Worm (Caenorhabditis elegans) whole organism, young adult: Measurements from ENCODE around the gene catp-2.
A peak's percentile ranks its signal among the peaks of the same experiment; 100 is the strongest.

Source experiments
- B0035.1 ChIP-seq: sonication (generic microtip); optimal IDR thresholded peaks from 2 replicates; lab custom pipeline; 2016; ENCODE audit warnings: missing genetic modification characterization, mild to moderate bottlenecking, missing compliant biosample characterization, missing genotype, missing genetic modification reagents
- F23B12.7 ChIP-seq: sonication (generic microtip); optimal IDR thresholded peaks from 2 replicates; lab custom pipeline; 2017; ENCODE audit warnings: missing genetic modification characterization, mild to moderate bottlenecking, missing compliant biosample characterization, antibody characterized with exemption, moderate library complexity; ENCODE audit not compliant: insufficient read depth
- F33H1.4 ChIP-seq: fragments of 200-800 bp; sonication (Bioruptor generic); IDR thresholded peaks from 2 replicates; pipeline ENCODE4 v1.3.6; 2022; ENCODE audit warnings: missing genetic modification reagents, missing genetic modification characterization, missing compliant biosample characterization
- F55B11.4 ChIP-seq: sonication (generic microtip); optimal IDR thresholded peaks from 2 replicates; lab custom pipeline; 2016; ENCODE audit warnings: missing compliant biosample characterization, missing genetic modification characterization, borderline replicate concordance; ENCODE audit not compliant: insufficient read depth
- F57A8.1 ChIP-seq: fragments of 200-800 bp; sonication (Bioruptor generic); optimal IDR thresholded peaks from 2 replicates; lab custom pipeline; 2018; ENCODE audit warnings: mild to moderate bottlenecking, missing genetic modification characterization, moderate library complexity, missing compliant biosample characterization
- F57C9.4 ChIP-seq: sonication (generic microtip); optimal IDR thresholded peaks from 2 replicates; lab custom pipeline; 2017; ENCODE audit warnings: mild to moderate bottlenecking, missing genetic modification characterization, missing compliant biosample characterization
- Y67H2A.10 ChIP-seq: fragments of 200-800 bp; sonication (Bioruptor generic); conservative IDR thresholded peaks from 2 replicates; pipeline ENCODE4 v1.3.6; 2022; ENCODE audit warnings: missing genetic modification reagents, missing genetic modification characterization, missing compliant biosample characterization
- ZK185.1 ChIP-seq: sonication (generic microtip); optimal IDR thresholded peaks from 2 replicates; lab custom pipeline; 2016; ENCODE audit warnings: mild to moderate bottlenecking, missing genetic modification characterization, missing compliant biosample characterization; ENCODE audit not compliant: poor library complexity, severe bottlenecking
- akir-1 ChIP-seq: fragments of 200-800 bp; sonication (Bioruptor generic); optimal IDR thresholded peaks from 2 replicates; lab custom pipeline; 2018; ENCODE audit warnings: mild to moderate bottlenecking, missing genetic modification characterization, moderate library complexity, missing compliant biosample characterization
- athp-1 ChIP-seq: sonication (generic microtip); optimal IDR thresholded peaks from 2 replicates; lab custom pipeline; 2017; ENCODE audit warnings: mild to moderate bottlenecking, missing genetic modification characterization, missing compliant biosample characterization
- bed-2 ChIP-seq: fragments of 200-800 bp; sonication (Bioruptor generic); IDR thresholded peaks from 2 replicates; pipeline ENCODE4 v1.3.6; 2022; ENCODE audit warnings: missing genetic modification reagents, missing genetic modification characterization, missing compliant biosample characterization
- cebp-1 ChIP-seq, 2 experiments: fragments of 200-800 bp in 1 of 2; sonication (Bioruptor generic) in 1 of 2; sonication (generic microtip) in 1 of 2; IDR thresholded peaks in 1 of 2; optimal IDR thresholded peaks in 1 of 2; 2 replicates each; pipeline versions ENCODE4 v1.3.6 to Lab custom; 2017 to 2022; ENCODE audit warnings: missing compliant biosample characterization in 2 of 2, missing genetic modification characterization in 2 of 2, mild to moderate bottlenecking in 1 of 2, missing genetic modification reagents in 1 of 2, moderate library complexity in 1 of 2
- ceh-40 ChIP-seq: fragments of 200-800 bp; sonication (Bioruptor generic); IDR thresholded peaks from 2 replicates; pipeline ENCODE4 v1.3.6; 2022; ENCODE audit warnings: missing genetic modification characterization, missing compliant biosample characterization
- chd-7 ChIP-seq: sonication (generic microtip); optimal IDR thresholded peaks from 2 replicates; lab custom pipeline; 2016; ENCODE audit warnings: mild to moderate bottlenecking, missing genetic modification characterization, moderate library complexity, missing compliant biosample characterization
- dpff-1 ChIP-seq: sonication (generic microtip); optimal IDR thresholded peaks from 2 replicates; lab custom pipeline; 2017; ENCODE audit warnings: mild to moderate bottlenecking, missing genetic modification characterization, missing compliant biosample characterization
- dpl-1 ChIP-seq: fragments of 150-350 bp; optimal IDR thresholded peaks from 2 replicates; lab custom pipeline; 2014; ENCODE audit warnings: missing biosample characterization, missing genetic modification reagents, missing genetic modification characterization
- efl-1 ChIP-seq: fragments of 150-350 bp; optimal IDR thresholded peaks from 2 replicates; lab custom pipeline; 2014; ENCODE audit warnings: missing biosample characterization, missing genetic modification reagents, missing genetic modification characterization
- egl-18 ChIP-seq: fragments of 200-800 bp; sonication (Bioruptor generic); IDR thresholded peaks from 2 replicates; pipeline ENCODE4 v1.3.6; 2022; ENCODE audit warnings: missing genetic modification reagents, missing genetic modification characterization, missing compliant biosample characterization
- ekl-4 ChIP-seq: fragments of 200-800 bp; sonication (Bioruptor generic); IDR thresholded peaks from 2 replicates; pipeline ENCODE4 v1.3.6; 2022; ENCODE audit warnings: missing genetic modification reagents, missing genetic modification characterization, missing compliant biosample characterization
- ets-4 ChIP-seq: fragments of 200-800 bp; sonication (Bioruptor generic); optimal IDR thresholded peaks from 2 replicates; lab custom pipeline; 2018; ENCODE audit warnings: mild to moderate bottlenecking, missing genetic modification characterization, missing compliant biosample characterization
- him-1 ChIP-seq: sonication (generic microtip); optimal IDR thresholded peaks from 2 replicates; lab custom pipeline; 2016; ENCODE audit warnings: missing genotype, missing genetic modification reagents, missing genetic modification characterization, missing compliant biosample characterization
- hmg-1.2 ChIP-seq: fragments of 200-800 bp; sonication (Bioruptor generic); IDR thresholded peaks from 2 replicates; pipeline ENCODE4 v1.3.6; 2022; ENCODE audit warnings: missing genetic modification reagents, missing genetic modification characterization, missing compliant biosample characterization
- hsf-1 ChIP-seq: fragments of 200-800 bp; sonication (Bioruptor generic); IDR thresholded peaks from 2 replicates; pipeline ENCODE4 v1.3.6; 2022; ENCODE audit warnings: missing genetic modification reagents, missing genetic modification characterization, missing compliant biosample characterization
- lag-1 ChIP-seq: fragments of 200-800 bp; sonication (Bioruptor generic); IDR thresholded peaks from 2 replicates; pipeline ENCODE4 v1.3.6; 2022; ENCODE audit warnings: missing genetic modification reagents, missing genetic modification characterization, missing compliant biosample characterization
- lin-40 ChIP-seq: sonication (generic microtip); optimal IDR thresholded peaks from 2 replicates; lab custom pipeline; 2016; ENCODE audit warnings: missing genetic modification characterization, mild to moderate bottlenecking, missing compliant biosample characterization, missing genotype, missing genetic modification reagents
- lin-54 ChIP-seq: fragments of 200-800 bp; sonication (Bioruptor generic); optimal IDR thresholded peaks from 2 replicates; lab custom pipeline; 2018; ENCODE audit warnings: mild to moderate bottlenecking, missing genetic modification characterization, missing compliant biosample characterization
- lsl-1 ChIP-seq: fragments of 200-800 bp; sonication (Bioruptor generic); optimal IDR thresholded peaks from 2 replicates; lab custom pipeline; 2018; ENCODE audit warnings: mild to moderate bottlenecking, missing genetic modification characterization, moderate library complexity, missing compliant biosample characterization
- madf-6 ChIP-seq: fragments of 200-800 bp; sonication (Bioruptor generic); IDR thresholded peaks from 2 replicates; pipeline ENCODE4 v1.3.6; 2022; ENCODE audit warnings: missing genetic modification reagents, missing genetic modification characterization, missing compliant biosample characterization
- mcd-1 ChIP-seq: fragments of 200-800 bp; sonication (Bioruptor generic); IDR thresholded peaks from 2 replicates; pipeline ENCODE4 v1.3.6; 2022; ENCODE audit warnings: missing genetic modification reagents, missing genetic modification characterization, missing compliant biosample characterization
- mxl-1 ChIP-seq: sonication (generic microtip); optimal IDR thresholded peaks from 2 replicates; lab custom pipeline; 2016; ENCODE audit warnings: missing genetic modification characterization, missing compliant biosample characterization
- nfya-2 ChIP-seq: fragments of 200-800 bp; sonication (Bioruptor generic); IDR thresholded peaks from 2 replicates; pipeline ENCODE4 v1.3.6; 2022; ENCODE audit warnings: missing genetic modification reagents, missing genetic modification characterization, missing compliant biosample characterization
- nhr-120 ChIP-seq: fragments of 200-800 bp; sonication (Bioruptor generic); IDR thresholded peaks from 2 replicates; pipeline ENCODE4 v1.3.6; 2022; ENCODE audit warnings: missing genetic modification characterization, missing compliant biosample characterization
- rcor-1 ChIP-seq: fragments of 200-800 bp; sonication (Bioruptor generic); IDR thresholded peaks from 2 replicates; pipeline ENCODE4 v1.3.6; 2022; ENCODE audit warnings: missing genetic modification reagents, missing genetic modification characterization, missing compliant biosample characterization
- sea-2 ChIP-seq: fragments of 200-800 bp; sonication (Bioruptor generic); IDR thresholded peaks from 2 replicates; pipeline ENCODE4 v1.3.6; 2022; ENCODE audit warnings: missing genetic modification characterization, missing compliant biosample characterization
- snpc-1.3 ChIP-seq: sonication (generic microtip); optimal IDR thresholded peaks from 2 replicates; lab custom pipeline; 2017; ENCODE audit warnings: missing genetic modification characterization, mild to moderate bottlenecking, missing compliant biosample characterization, antibody characterized with exemption, moderate library complexity, missing genotype, missing genetic modification reagents; ENCODE audit not compliant: insufficient read depth
- xnd-1 ChIP-seq: sonication (generic microtip); optimal IDR thresholded peaks from 2 replicates; lab custom pipeline; 2016; ENCODE audit warnings: missing genotype, missing genetic modification reagents, missing genetic modification characterization, missing compliant biosample characterization
- zim-3 ChIP-seq: sonication (generic microtip); optimal IDR thresholded peaks from 2 replicates; lab custom pipeline; 2017; ENCODE audit warnings: mild to moderate bottlenecking, missing genetic modification characterization, moderate library complexity, missing compliant biosample characterization
- ztf-22 ChIP-seq: fragments of 200-800 bp; sonication (Bioruptor generic); optimal IDR thresholded peaks from 2 replicates; lab custom pipeline; 2018; ENCODE audit warnings: mild to moderate bottlenecking, missing genetic modification characterization, moderate library complexity, missing compliant biosample characterization
- ztf-6 ChIP-seq: fragments of 200-800 bp; sonication (Bioruptor generic); IDR thresholded peaks from 2 replicates; pipeline ENCODE4 v1.3.6; 2022; ENCODE audit warnings: missing genetic modification reagents, missing genetic modification characterization, missing compliant biosample characterization

Gene catp-2

DNA sequence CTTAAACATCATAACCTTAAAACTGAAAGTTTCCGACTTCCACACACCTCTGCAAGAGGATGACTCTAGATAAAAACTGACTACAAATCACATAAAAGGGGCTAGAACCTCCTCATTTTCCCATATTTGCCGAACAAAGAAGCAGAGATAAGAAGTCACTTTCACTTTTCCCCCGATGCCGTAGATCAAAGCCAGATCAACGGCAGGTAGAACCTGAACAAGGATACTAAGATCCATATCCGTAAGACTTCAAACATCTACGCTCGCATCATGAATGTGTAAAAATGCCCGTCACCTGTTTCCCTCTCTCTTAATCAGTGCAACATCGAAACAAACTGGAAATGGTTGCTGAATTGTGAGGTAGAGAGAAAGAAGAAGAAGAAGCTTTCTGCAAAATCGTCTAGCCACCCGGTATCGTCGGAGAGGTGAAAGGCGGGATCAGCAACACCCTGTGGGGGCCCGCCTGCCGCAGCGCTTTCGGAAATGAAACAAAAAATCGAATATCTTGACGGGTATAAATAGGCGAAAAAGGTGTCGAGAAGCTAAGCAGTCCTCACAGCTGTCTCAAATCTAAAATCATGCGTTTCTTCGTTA, 15.7 kb upstream of the catp-2 start, which contains the start of gene C02E7.6:
C02E7.6 (plus strand) TSS at position 544 of the 594 bp plus-strand sequence.
- TF ChIP-seq rcor-1 (GFP tag; lab: Robert Waterston, UW), result no peak
- 0 out of 2 replicates have a peak, but pooled peaks have one; percentile 29 for TF ChIP-seq hsf-1 (GFP tag; lab: Robert Waterston, UW)
- TF ChIP-seq nfya-2, result no peak
- TF ChIP-seq akir-1 (GFP tag; lab: Kevin White, UChicago), result no peak
- TF ChIP-seq sea-2 (GFP tag; lab: Robert Waterston, UW), result no peak
- no peak for TF ChIP-seq bed-2 (GFP tag; lab: Robert Waterston, UW)

DNA sequence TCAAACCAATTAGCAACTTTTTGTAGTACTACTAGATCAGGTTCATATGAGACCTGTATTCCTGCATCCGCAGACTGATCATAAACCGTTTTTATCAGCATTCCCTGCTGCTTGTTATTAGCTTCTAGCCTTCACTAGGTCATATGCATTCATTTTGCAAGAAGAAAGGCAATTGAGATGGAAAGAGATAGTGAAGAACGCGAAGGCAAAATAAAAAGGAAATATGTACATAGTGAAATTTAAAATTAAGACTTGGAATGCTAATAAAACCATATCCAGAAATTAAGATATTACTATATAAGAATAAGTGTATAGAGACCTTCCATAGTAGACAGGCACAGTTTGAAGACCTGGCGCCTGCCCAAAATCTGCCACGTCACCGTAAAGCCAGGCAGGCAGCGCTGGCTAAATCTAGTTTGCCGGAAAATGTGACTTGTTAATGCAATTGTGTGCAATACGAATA, 13.8 kb upstream of the catp-2 start, which contains the start of the genes C02E7.8 and srh-23:
C02E7.8 (minus strand) TSS at position 101 of the 463 bp plus-strand sequence.
srh-23 (plus strand) TSS at position 413 of the 463 bp plus-strand sequence.
- TF ChIP-seq F23B12.7 (tag; lab: Kevin White, UChicago), result no peak
- TF ChIP-seq madf-6 (GFP tag; lab: Robert Waterston, UW), result no peak
- TF ChIP-seq sea-2 (GFP tag; lab: Robert Waterston, UW), result no peak
- TF ChIP-seq ZK185.1 (tag; lab: Kevin White, UChicago), result no peak
- TF ChIP-seq dpff-1, result no peak
- no peak for TF ChIP-seq F57C9.4 (tag; lab: Kevin White, UChicago)
- TF ChIP-seq ztf-22, result no peak
- no peak for TF ChIP-seq F55B11.4
- no peak for TF ChIP-seq Y67H2A.10 (GFP tag; lab: Robert Waterston, UW)
- TF ChIP-seq egl-18 (GFP tag; lab: Robert Waterston, UW), result no peak
- no peak for TF ChIP-seq mcd-1
- TF ChIP-seq lin-40 (tag; lab: Kevin White, UChicago), result no peak
- no peak for TF ChIP-seq lag-1 (GFP tag; lab: Robert Waterston, UW)
- TF ChIP-seq chd-7, result no peak
- TF ChIP-seq ekl-4 (GFP tag; lab: Robert Waterston, UW), result no peak
- TF ChIP-seq lsl-1, result no peak

DNA sequence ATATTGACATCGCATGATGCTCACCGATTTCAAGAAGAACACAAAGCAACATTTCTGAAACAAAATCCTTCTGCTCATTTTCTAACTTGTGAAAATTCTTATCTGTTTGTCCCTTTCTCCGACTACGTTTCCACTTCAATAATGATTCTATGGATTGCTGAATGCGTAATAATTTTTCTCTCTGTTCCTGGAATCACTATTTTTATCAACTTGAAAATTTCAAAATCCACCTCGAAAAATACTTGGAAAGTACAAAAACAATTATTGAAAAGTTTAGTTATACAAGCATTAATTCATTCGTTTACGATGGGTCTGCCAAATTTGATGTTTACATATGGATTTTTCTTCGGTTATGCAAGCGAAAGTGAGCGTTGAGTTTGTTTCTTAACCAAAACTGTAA, 12.5 kb upstream of the catp-2 start, which contains the start of gene srh-22:
srh-22 (plus strand) TSS at position 301 of the 400 bp plus-strand sequence.
- no peak for TF ChIP-seq nhr-120 (GFP tag; lab: Robert Waterston, UW)
- no peak for TF ChIP-seq ceh-40 (GFP tag; lab: Robert Waterston, UW)
- TF ChIP-seq him-1 (tag; lab: Kevin White, UChicago), result no peak
- TF ChIP-seq F33H1.4 (GFP tag; lab: Robert Waterston, UW), result no peak
- TF ChIP-seq zim-3 (tag; lab: Kevin White, UChicago), result no peak
- TF ChIP-seq ztf-6 (GFP tag; lab: Robert Waterston, UW), result no peak
- no peak for TF ChIP-seq efl-1 (GFP tag; lab: Kevin White, UChicago)
- TF ChIP-seq bed-2 (GFP tag; lab: Robert Waterston, UW), result no peak
- no peak for TF ChIP-seq lin-54 (GFP tag; lab: Kevin White, UChicago)
- no peak for TF ChIP-seq athp-1 (tag; lab: Kevin White, UChicago)
- TF ChIP-seq hmg-1.2 (GFP tag; lab: Robert Waterston, UW), result no peak
- no peak for TF ChIP-seq F57A8.1 (GFP tag; lab: Kevin White, UChicago)
- no peak for TF ChIP-seq cebp-1 (GFP tag; IDR thresholded peaks at IDR 0.05; lab: Robert Waterston, UW)
- no peak for TF ChIP-seq cebp-1 (tag; optimal IDR thresholded peaks at IDR 0.05; lab: Kevin White, UChicago)
- TF ChIP-seq ZK185.1 (tag; lab: Kevin White, UChicago), result no peak
- TF ChIP-seq mxl-1 (tag; lab: Kevin White, UChicago), result no peak
- TF ChIP-seq xnd-1 (tag; lab: Kevin White, UChicago), result no peak
- no peak for TF ChIP-seq B0035.1 (tag; lab: Kevin White, UChicago)
- TF ChIP-seq snpc-1.3 (tag; lab: Kevin White, UChicago), result no peak
- TF ChIP-seq dpl-1 (GFP tag; lab: Kevin White, UChicago), result no peak
- TF ChIP-seq ets-4 (GFP tag; lab: Kevin White, UChicago), result no peak
